Worm (Caenorhabditis elegans) whole organism, L4/young adult: Measurements from ENCODE around the gene ZK673.6.

Experiments used
- dao-5 ChIP-seq: sonication (generic microtip); optimal IDR thresholded peaks from 2 replicates; lab custom pipeline; 2016; ENCODE audit warnings: missing genotype, missing genetic modification characterization, moderate library complexity, missing compliant biosample characterization
- him-1 ChIP-seq: sonication (generic microtip); optimal IDR thresholded peaks from 2 replicates; lab custom pipeline; 2016; ENCODE audit warnings: missing genotype, missing genetic modification reagents, missing genetic modification characterization, missing compliant biosample characterization

- TF ChIP-seq him-1 (tag; lab: Kevin White, UChicago) (no peak), dao-5 (tag; lab: Kevin White, UChicago) (no peak)
Measured at ce11 chrII:10495912-10496311, 31.8 kb upstream of the ZK673.6 start, which contains the start of gene ZK666.12.
